Fruit fly (Drosophila melanogaster): ENCODE data around the gene b.

The b gene

dm6 chr2L:13779795-13780108 lies 41.3 kb upstream of the b start:
- no peak for TF ChIP-seq CrebB (tag; optimal IDR thresholded peaks at IDR 0.05)
- no peak for TF ChIP-seq CG5245 (GFP tag; optimal IDR thresholded peaks at IDR 0.05)
- TF ChIP-seq CG13287 (GFP tag; IDR thresholded peaks at IDR 0.05; ENCODE audit: partially characterized antibody), result peak; percentile 15; the same call in 1 of the 2 replicates
- TF ChIP-seq her (GFP tag; optimal IDR thresholded peaks at IDR 0.05), result peak; percentile 17
- no peak for TF ChIP-seq Poxn (GFP tag; IDR thresholded peaks at IDR 0.05)
- no peak for TF ChIP-seq D19B (GFP tag; optimal IDR thresholded peaks at IDR 0.05)
- no peak for TF ChIP-seq B-H1 (GFP tag; IDR thresholded peaks at IDR 0.05)
- peak; percentile 58; the same call in 1 of the 2 replicates for TF ChIP-seq Bgb (GFP tag; IDR thresholded peaks at IDR 0.05; ENCODE audit: partially characterized antibody)
- no peak for TF ChIP-seq CG17912 (GFP tag; optimal IDR thresholded peaks at IDR 0.05)
- TF ChIP-seq jing (GFP tag; optimal IDR thresholded peaks at IDR 0.05), result no peak
- no peak for TF ChIP-seq Trl (optimal IDR thresholded peaks at IDR 0.05)
- TF ChIP-seq Trl (GFP tag; optimal IDR thresholded peaks at IDR 0.05), result no peak
- TF ChIP-seq vfl (GFP tag; optimal IDR thresholded peaks at IDR 0.05), result no peak
- TF ChIP-seq tll (GFP tag; optimal IDR thresholded peaks at IDR 0.05), result no peak
- TF ChIP-seq Oaz (GFP tag; IDR thresholded peaks at IDR 0.05), result no peak
- no peak for TF ChIP-seq CG15514 (GFP tag; optimal IDR thresholded peaks at IDR 0.05)
- TF ChIP-seq Mad (GFP tag; optimal IDR thresholded peaks at IDR 0.05), result no peak
- TF ChIP-seq CG3847 (GFP tag; IDR thresholded peaks at IDR 0.05), result no peak
- TF ChIP-seq CG7839 (tag; optimal IDR thresholded peaks at IDR 0.05), result no peak
- TF ChIP-seq CG5180 (GFP tag; optimal IDR thresholded peaks at IDR 0.05), result no peak
- no peak for TF ChIP-seq CG13624 (GFP tag; optimal IDR thresholded peaks at IDR 0.05)
- no peak for TF ChIP-seq CG8290 (GFP tag; optimal IDR thresholded peaks at IDR 0.05)
- TF ChIP-seq CG8290 (tag; optimal IDR thresholded peaks at IDR 0.05), result no peak
- TF ChIP-seq zen (tag; optimal IDR thresholded peaks at IDR 0.05), result no peak
- TF ChIP-seq br (optimal IDR thresholded peaks at IDR 0.05), result no peak
- TF ChIP-seq grau (tag; optimal IDR thresholded peaks at IDR 0.05), result no peak
- no peak for TF ChIP-seq CG9932 (GFP tag; IDR thresholded peaks at IDR 0.05)
- TF ChIP-seq CG32532 (GFP tag; IDR thresholded peaks at IDR 0.05), result no peak
- TF ChIP-seq CG4328 (GFP tag; optimal IDR thresholded peaks at IDR 0.05), result no peak
- TF ChIP-seq CG34224 (GFP tag; IDR thresholded peaks at IDR 0.05; ENCODE audit: partially characterized antibody), result peak; percentile 15; the same call in 1 of the 3 replicates
- TF ChIP-seq CG12769 (tag; optimal IDR thresholded peaks at IDR 0.05), result peak; percentile 22
- no peak for TF ChIP-seq CG18011 (GFP tag; optimal IDR thresholded peaks at IDR 0.05)
- TF ChIP-seq CG34422 (GFP tag; IDR thresholded peaks at IDR 0.05), result peak; percentile 83; the same call in 1 of the 3 replicates
- TF ChIP-seq CG11695 (GFP tag; IDR thresholded peaks at IDR 0.05), result no peak
- TF ChIP-seq Side (GFP tag; optimal IDR thresholded peaks at IDR 0.05), result no peak
- no peak for TF ChIP-seq Hey (tag; optimal IDR thresholded peaks at IDR 0.05)
- TF ChIP-seq CG11398 (GFP tag; optimal IDR thresholded peaks at IDR 0.05), result no peak
- peak; percentile 67; the same call in 1 of the 2 replicates for TF ChIP-seq bbx (GFP tag; IDR thresholded peaks at IDR 0.05; ENCODE audit: partially characterized antibody)
- no peak for TF ChIP-seq sd (tag; optimal IDR thresholded peaks at IDR 0.05)
- peak; percentile 13 for TF ChIP-seq wek (GFP tag; optimal IDR thresholded peaks at IDR 0.05)
- no peak for TF ChIP-seq ham (GFP tag; IDR thresholded peaks at IDR 0.05)
- TF ChIP-seq gcm2 (GFP tag; optimal IDR thresholded peaks at IDR 0.05), result no peak
- TF ChIP-seq mld (GFP tag; IDR thresholded peaks at IDR 0.05; ENCODE audit: partially characterized antibody), result 0 out of 3 replicates have a peak, but pooled peaks have one; percentile 48
- TF ChIP-seq Dll (GFP tag; IDR thresholded peaks at IDR 0.05; ENCODE audit: partially characterized antibody), result no peak
- no peak for TF ChIP-seq luna (GFP tag; optimal IDR thresholded peaks at IDR 0.05)
- peak; percentile 69 for TF ChIP-seq cg (GFP tag; optimal IDR thresholded peaks at IDR 0.05)
- no peak for TF ChIP-seq CG9727 (GFP tag; optimal IDR thresholded peaks at IDR 0.05)
- no peak for TF ChIP-seq CHES-1-like (GFP tag; optimal IDR thresholded peaks at IDR 0.05)
- TF ChIP-seq rib (GFP tag; IDR thresholded peaks at IDR 0.05), result peak; percentile 92
- TF ChIP-seq eve (GFP tag; optimal IDR thresholded peaks at IDR 0.05), result no peak
- no peak for TF ChIP-seq Hr51 (GFP tag; optimal IDR thresholded peaks at IDR 0.05)
- no peak for TF ChIP-seq row (GFP tag; IDR thresholded peaks at IDR 0.05)

Measured in whole organism, embryonic.